Worm (Caenorhabditis elegans): Measurements from ENCODE around the gene scl-9.

Gene scl-9

ce11 chrIV:13022892-13023291, 24.1 kb upstream of the scl-9 start:
- TF ChIP-seq cebp-2 (GFP tag; IDR thresholded peaks at IDR 0.05) (peak; percentile 90), hmg-1.2 (GFP tag; IDR thresholded peaks at IDR 0.05) (0 out of 2 replicates have a peak, but pooled peaks have one; percentile 16), egrh-3 (GFP tag; IDR thresholded peaks at IDR 0.05) (peak; percentile 42; the same call in 1 of the 2 replicates), nfyb-1 (GFP tag; IDR thresholded peaks at IDR 0.05) (0 out of 2 replicates have a peak, but pooled peaks have one; percentile 17), dpl-1 (GFP tag; optimal IDR thresholded peaks at IDR 0.05) (no peak), attf-5 (GFP tag; optimal IDR thresholded peaks at IDR 0.05) (no peak), tbp1 (GFP tag; optimal IDR thresholded peaks at IDR 0.05) (no peak), rec-8 (tag; optimal IDR thresholded peaks at IDR 0.05) (no peak), lir-1 (GFP tag; conservative IDR thresholded peaks at IDR 0.05) (no peak), zfh-2 (GFP tag; conservative IDR thresholded peaks at IDR 0.05) (peak; percentile 90)

DNA sequence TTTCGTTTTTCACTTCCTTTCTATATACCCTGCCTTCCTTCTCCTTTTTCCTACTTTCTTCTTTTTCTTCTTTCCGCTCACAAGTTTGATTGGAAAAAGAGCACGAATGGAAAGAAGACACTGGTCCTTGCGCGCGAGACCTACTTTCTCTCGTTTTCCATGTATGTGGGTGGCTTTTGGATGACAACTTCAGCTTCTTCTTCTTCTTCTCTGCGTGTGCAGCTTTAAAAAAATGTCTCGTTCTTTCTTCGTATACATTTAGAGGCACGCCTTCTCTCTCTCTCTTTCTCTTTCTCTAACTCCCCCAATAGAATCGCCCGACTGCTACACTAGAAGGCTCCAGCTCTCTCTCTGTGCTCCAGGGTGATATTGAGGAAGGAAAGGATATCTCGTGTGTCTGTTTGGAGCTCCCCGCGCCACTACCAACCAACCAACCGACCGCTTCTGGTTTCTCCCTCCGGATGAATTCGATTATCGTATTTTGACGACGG, 21.1 kb upstream of the scl-9 start:
- TF ChIP-seq cebp-1 (GFP tag; IDR thresholded peaks at IDR 0.05) (no peak), cebp-1 (tag; optimal IDR thresholded peaks at IDR 0.05) (peak; percentile 5), T26A5.8 (tag; optimal IDR thresholded peaks at IDR 0.05) (no peak), mcd-1 (GFP tag; IDR thresholded peaks at IDR 0.05) (no peak), ceh-27 (GFP tag; optimal IDR thresholded peaks at IDR 0.05) (peak; percentile 14), egl-18 (GFP tag; IDR thresholded peaks at IDR 0.05) (0 out of 2 replicates have a peak, but pooled peaks have one; percentile 12), rcor-1 (GFP tag; IDR thresholded peaks at IDR 0.05) (0 out of 2 replicates have a peak, but pooled peaks have one; percentile 14), zfh-2 (GFP tag; conservative IDR thresholded peaks at IDR 0.05) (peak; percentile 54; the same call in 1 of the 2 replicates)

- TF ChIP-seq hsf-1 (GFP tag; IDR thresholded peaks at IDR 0.05) (0 out of 2 replicates have a peak, but pooled peaks have one; percentile 10), attf-5 (GFP tag; optimal IDR thresholded peaks at IDR 0.05) (peak; percentile 48), bed-1 (GFP tag; IDR thresholded peaks at IDR 0.05) (no peak), nhr-80 (tag; optimal IDR thresholded peaks at IDR 0.05) (peak; percentile 98), cebp-1 (GFP tag; IDR thresholded peaks at IDR 0.05) (no peak), cebp-1 (tag; optimal IDR thresholded peaks at IDR 0.05) (peak; percentile 9), nhr-90 (tag; optimal IDR thresholded peaks at IDR 0.05) (peak; percentile 49), B0336.3 (GFP tag; IDR thresholded peaks at IDR 0.05) (peak; percentile 51; the same call in 1 of the 2 replicates), ets-4 (GFP tag; optimal IDR thresholded peaks at IDR 0.05) (peak; percentile 70), let-607 (tag; optimal IDR thresholded peaks at IDR 0.05) (peak; percentile 34 to 46), nfyb-1 (GFP tag; IDR thresholded peaks at IDR 0.05) (peak; percentile 70), Y53F4B.3 (GFP tag; IDR thresholded peaks at IDR 0.05) (no peak), zfh-2 (GFP tag; conservative IDR thresholded peaks at IDR 0.05) (peak; percentile 36; the same call in 1 of the 2 replicates), egrh-3 (GFP tag; IDR thresholded peaks at IDR 0.05) (0 out of 2 replicates have a peak, but pooled peaks have one; percentile 5), egl-44 (GFP tag; IDR thresholded peaks at IDR 0.05) (no peak), let-526 (GFP tag; IDR thresholded peaks at IDR 0.05) (0 out of 2 replicates have a peak, but pooled peaks have one; percentile 38), madf-10 (tag; optimal IDR thresholded peaks at IDR 0.05) (peak; percentile 3), ztf-18 (tag; optimal IDR thresholded peaks at IDR 0.05) (no peak), pha-4 (tag; optimal IDR thresholded peaks at IDR 0.05) (no peak), ztf-28 (GFP tag; IDR thresholded peaks at IDR 0.05) (no peak), tbp1 (GFP tag; optimal IDR thresholded peaks at IDR 0.05) (peak; percentile 23), atf-7 (tag; optimal IDR thresholded peaks at IDR 0.05) (peak; percentile 63), ztf-22 (GFP tag; optimal IDR thresholded peaks at IDR 0.05) (peak; percentile 34), bed-2 (GFP tag; IDR thresholded peaks at IDR 0.05) (no peak), tlf-1 (GFP tag; optimal IDR thresholded peaks at IDR 0.05) (peak; percentile 18), chd-7 (tag; optimal IDR thresholded peaks at IDR 0.05) (peak; percentile 64), dox-1 (GFP tag; IDR thresholded peaks at IDR 0.05) (peak; percentile 61; the same call in 1 of the 2 replicates), Y56A3A.18 (GFP tag; IDR thresholded peaks at IDR 0.05) (peak; percentile 73; the same call in 1 of the 2 replicates)
Observed at ce11 chrIV:13026762-13027161, 20.2 kb upstream of the scl-9 start.

All from whole organism, young adult.